Fruit fly (Drosophila melanogaster) whole organism, embryonic: Measurements from ENCODE around the gene Muc14A.

Experiments
- CG10959 ChIP-seq: fragments of 200-800 bp; sonication (Bioruptor generic); IDR thresholded peaks from 2 replicates; pipeline ENCODE4 v1.3.6; 2022; ENCODE audit warnings: missing biosample characterization, missing genetic modification characterization
- CG11085 ChIP-seq: fragments of 200-800 bp; sonication (Bioruptor generic); IDR thresholded peaks from 2 replicates; pipeline ENCODE4 v1.3.6; 2022; ENCODE audit warnings: missing biosample characterization, missing genetic modification characterization
- CG12659 ChIP-seq: fragments of 200-800 bp; sonication (Bioruptor generic); optimal IDR thresholded peaks from 3 replicates; lab custom pipeline; 2017; ENCODE audit warnings: mild to moderate bottlenecking, missing biosample characterization, missing genetic modification reagents, missing genetic modification characterization
- CG1603 ChIP-seq: fragments of 200-800 bp; sonication (Bioruptor generic); optimal IDR thresholded peaks from 2 replicates; lab custom pipeline; 2019; ENCODE audit warnings: missing biosample characterization, mild to moderate bottlenecking, missing genetic modification characterization, moderate library complexity
- CG16863 ChIP-seq: fragments of 200-800 bp; sonication (Bioruptor generic); optimal IDR thresholded peaks from 3 replicates; lab custom pipeline; 2016; ENCODE audit warnings: missing biosample characterization, missing genetic modification characterization
- CG17829 ChIP-seq: fragments of 200-800 bp; optimal IDR thresholded peaks from 2 replicates; lab custom pipeline; 2019; ENCODE audit warnings: missing biosample characterization, mild to moderate bottlenecking, missing genetic modification characterization, moderate library complexity
- CG18619 ChIP-seq: fragments of 200-800 bp; sonication (Bioruptor generic); optimal IDR thresholded peaks from 3 replicates; lab custom pipeline; 2017; ENCODE audit warnings: missing biosample characterization, mild to moderate bottlenecking, missing genetic modification characterization
- CG2120 ChIP-seq: fragments of 200-800 bp; sonication (Bioruptor generic); optimal IDR thresholded peaks from 3 replicates; lab custom pipeline; 2016; ENCODE audit warnings: missing biosample characterization, missing genetic modification characterization
- CG30020 ChIP-seq: fragments of 200-800 bp; optimal IDR thresholded peaks from 2 replicates; lab custom pipeline; 2019; ENCODE audit warnings: missing biosample characterization, mild to moderate bottlenecking, missing genetic modification characterization, moderate library complexity
- CG31388 ChIP-seq: fragments of 200-800 bp; sonication (Bioruptor generic); optimal IDR thresholded peaks from 2 replicates; lab custom pipeline; 2016; ENCODE audit warnings: missing biosample characterization, missing genetic modification characterization
- CG3163 ChIP-seq: fragments of 200-800 bp; sonication (Bioruptor generic); optimal IDR thresholded peaks from 3 replicates; lab custom pipeline; 2016; ENCODE audit warnings: missing biosample characterization, missing genetic modification characterization
- CG32532 ChIP-seq: fragments of 200-800 bp; sonication (Bioruptor generic); IDR thresholded peaks from 2 replicates; pipeline ENCODE4 v1.3.6; 2022; ENCODE audit warnings: missing biosample characterization, missing genetic modification characterization
- CG34422 ChIP-seq: fragments of 200-800 bp; sonication (Bioruptor generic); IDR thresholded peaks from 3 replicates; pipeline ENCODE4 v1.3.6; 2022; ENCODE audit warnings: missing biosample characterization, missing genetic modification characterization
- CG43689 ChIP-seq: fragments of 200-800 bp; sonication (Bioruptor generic); IDR thresholded peaks from 2 replicates; pipeline ENCODE4 v1.3.6; 2022; ENCODE audit warnings: missing biosample characterization, missing genetic modification characterization
- CG6683 ChIP-seq: fragments of 200-800 bp; sonication (Bioruptor generic); optimal IDR thresholded peaks from 2 replicates; lab custom pipeline; 2017; ENCODE audit warnings: missing biosample characterization, mild to moderate bottlenecking, missing genetic modification characterization, missing genetic modification reagents
- CG7556 ChIP-seq: fragments of 200-800 bp; sonication (Bioruptor generic); optimal IDR thresholded peaks from 2 replicates; lab custom pipeline; 2017; ENCODE audit warnings: missing biosample characterization, mild to moderate bottlenecking, missing genetic modification characterization
- CG7839 ChIP-seq: fragments of 200-800 bp; sonication (Bioruptor generic); optimal IDR thresholded peaks from 3 replicates; lab custom pipeline; 2018; ENCODE audit warnings: missing biosample characterization, mild to moderate bottlenecking, missing genetic modification characterization, moderate library complexity
- CG9876 ChIP-seq: fragments of 200-800 bp; sonication (Bioruptor generic); optimal IDR thresholded peaks from 2 replicates; lab custom pipeline; 2016; ENCODE audit warnings: missing biosample characterization, missing genetic modification characterization
- CHES-1-like ChIP-seq: fragments of 200-800 bp; sonication (Bioruptor generic); optimal IDR thresholded peaks from 2 replicates; lab custom pipeline; 2016; ENCODE audit warnings: missing biosample characterization, missing genetic modification characterization
- Camta ChIP-seq: fragments of 200-800 bp; sonication (Bioruptor generic); optimal IDR thresholded peaks from 2 replicates; lab custom pipeline; 2016; ENCODE audit warnings: missing biosample characterization, missing genetic modification characterization
- Drgx ChIP-seq: fragments of 200-800 bp; sonication (Bioruptor generic); IDR thresholded peaks from 2 replicates; pipeline ENCODE4 v1.3.6; 2022; ENCODE audit warnings: missing biosample characterization, missing genetic modification characterization
- H2.0 ChIP-seq: fragments of 200-800 bp; sonication (Bioruptor generic); IDR thresholded peaks from 2 replicates; pipeline ENCODE4 v1.3.6; 2022; ENCODE audit warnings: missing biosample characterization, missing genetic modification characterization
- HLH3B ChIP-seq: fragments of 200-800 bp; sonication (Bioruptor generic); IDR thresholded peaks from 2 replicates; pipeline ENCODE4 v1.3.6; 2022; ENCODE audit warnings: missing biosample characterization, missing genetic modification characterization
- Hand ChIP-seq: fragments of 200-800 bp; sonication (Bioruptor generic); optimal IDR thresholded peaks from 2 replicates; lab custom pipeline; 2017; ENCODE audit warnings: mild to moderate bottlenecking, missing biosample characterization, missing genetic modification reagents, missing genetic modification characterization
- HmgD ChIP-seq: fragments of 200-800 bp; sonication (Bioruptor generic); optimal IDR thresholded peaks from 3 replicates; lab custom pipeline; 2016; ENCODE audit warnings: missing biosample characterization, missing genetic modification characterization
- Kr ChIP-seq: fragments of 200-800 bp; sonication (Bioruptor generic); optimal IDR thresholded peaks from 2 replicates; lab custom pipeline; 2017; ENCODE audit warnings: missing biosample characterization, mild to moderate bottlenecking, missing genetic modification characterization
- Pdp1 ChIP-seq, 2 experiments: fragments of 200-800 bp; sonication (Bioruptor generic); optimal IDR thresholded peaks; 3 replicates each; lab custom pipeline; 2016; ENCODE audit warnings: missing biosample characterization in 2 of 2, missing genetic modification characterization in 2 of 2, mild to moderate bottlenecking in 1 of 2, moderate library complexity in 1 of 2
- Rfx ChIP-seq: fragments of 200-800 bp; sonication (Bioruptor generic); IDR thresholded peaks from 2 replicates; pipeline ENCODE4 v1.3.6; 2022; ENCODE audit warnings: missing biosample characterization, missing genetic modification characterization
- Xbp1 ChIP-seq: fragments of 200-800 bp; sonication (Bioruptor generic); optimal IDR thresholded peaks from 3 replicates; lab custom pipeline; 2016; ENCODE audit warnings: missing biosample characterization, mild to moderate bottlenecking, missing genetic modification characterization
- Xrp1 ChIP-seq: fragments of 200-800 bp; sonication (Bioruptor generic); IDR thresholded peaks from 2 replicates; pipeline ENCODE4 v1.3.6; 2022; ENCODE audit warnings: missing biosample characterization, missing genetic modification characterization
- amos ChIP-seq: fragments of 200-800 bp; sonication (Bioruptor generic); IDR thresholded peaks from 2 replicates; pipeline ENCODE4 v1.3.6; 2022; ENCODE audit warnings: missing biosample characterization, missing genetic modification characterization; ENCODE audit not compliant: partially characterized antibody
- bab2 ChIP-seq: fragments of 200-800 bp; sonication (Bioruptor generic); optimal IDR thresholded peaks from 2 replicates; lab custom pipeline; 2016; ENCODE audit warnings: missing biosample characterization, missing genetic modification characterization
- cg ChIP-seq: fragments of 200-800 bp; sonication (Bioruptor generic); optimal IDR thresholded peaks from 3 replicates; lab custom pipeline; 2019; ENCODE audit warnings: missing biosample characterization, mild to moderate bottlenecking, missing genetic modification characterization, moderate library complexity
- fd96Cb ChIP-seq: fragments of 200-800 bp; sonication (Bioruptor generic); optimal IDR thresholded peaks from 2 replicates; lab custom pipeline; 2018; ENCODE audit warnings: missing biosample characterization, mild to moderate bottlenecking, missing genetic modification characterization, moderate library complexity
- gem ChIP-seq: fragments of 200-800 bp; sonication (Bioruptor generic); optimal IDR thresholded peaks from 2 replicates; lab custom pipeline; 2019; ENCODE audit warnings: missing biosample characterization, mild to moderate bottlenecking, missing genetic modification characterization, moderate library complexity
- kay ChIP-seq: fragments of 200-800 bp; sonication (Bioruptor generic); optimal IDR thresholded peaks from 2 replicates; lab custom pipeline; 2016; ENCODE audit warnings: missing biosample characterization, missing genetic modification characterization
- klu ChIP-seq: fragments of 200-800 bp; sonication (Bioruptor generic); IDR thresholded peaks from 2 replicates; pipeline ENCODE4 v1.3.6; 2022; ENCODE audit warnings: missing biosample characterization, missing genetic modification characterization
- kni ChIP-seq: fragments of 200-800 bp; sonication (Bioruptor generic); optimal IDR thresholded peaks from 3 replicates; lab custom pipeline; 2017; ENCODE audit warnings: mild to moderate bottlenecking, missing biosample characterization, missing genetic modification reagents, missing genetic modification characterization
- lbe ChIP-seq: fragments of 200-800 bp; sonication (Bioruptor generic); optimal IDR thresholded peaks from 2 replicates; lab custom pipeline; 2016; ENCODE audit warnings: missing biosample characterization, mild to moderate bottlenecking, missing genetic modification characterization
- lilli ChIP-seq: fragments of 200-800 bp; sonication (Bioruptor generic); optimal IDR thresholded peaks from 3 replicates; lab custom pipeline; 2016; ENCODE audit warnings: missing biosample characterization, missing genetic modification characterization
- lov ChIP-seq, 2 experiments: fragments of 200-800 bp in 1 of 2; fragments of >200 bp in 1 of 2; sonication (Bioruptor generic) in 1 of 2; IDR thresholded peaks in 1 of 2; optimal IDR thresholded peaks in 1 of 2; 2 replicates in 1 of 2; 3 replicates in 1 of 2; pipeline versions ENCODE4 v1.3.6 to Lab custom; 2017 to 2022; ENCODE audit warnings: missing biosample characterization in 1 of 2, missing genetic modification characterization in 1 of 2
- maf-S ChIP-seq: fragments of 200-800 bp; sonication (Bioruptor generic); optimal IDR thresholded peaks from 2 replicates; lab custom pipeline; 2016; ENCODE audit warnings: missing biosample characterization, missing genetic modification characterization
- mirr ChIP-seq: fragments of 200-800 bp; sonication (Bioruptor generic); optimal IDR thresholded peaks from 3 replicates; lab custom pipeline; 2018; ENCODE audit warnings: missing biosample characterization, mild to moderate bottlenecking, missing genetic modification characterization
- sens-2 ChIP-seq: fragments of 200-800 bp; sonication (Bioruptor generic); IDR thresholded peaks from 2 replicates; pipeline ENCODE4 v1.3.6; 2022; ENCODE audit warnings: missing biosample characterization, missing genetic modification characterization
- sima ChIP-seq: fragments of 200-800 bp; sonication (Bioruptor generic); optimal IDR thresholded peaks from 2 replicates; lab custom pipeline; 2016; ENCODE audit warnings: missing biosample characterization, missing genetic modification characterization
- tin ChIP-seq: fragments of 200-800 bp; sonication (Bioruptor generic); optimal IDR thresholded peaks from 3 replicates; lab custom pipeline; 2016; ENCODE audit warnings: missing biosample characterization, missing genetic modification characterization
- tio ChIP-seq: fragments of 200-800 bp; sonication (Bioruptor generic); optimal IDR thresholded peaks from 2 replicates; lab custom pipeline; 2017; ENCODE audit warnings: missing biosample characterization, missing genetic modification characterization, inconsistent platforms
- zf30C ChIP-seq: fragments of 200-800 bp; sonication (Bioruptor generic); optimal IDR thresholded peaks from 3 replicates; lab custom pipeline; 2018; ENCODE audit warnings: missing biosample characterization, mild to moderate bottlenecking, missing genetic modification characterization

The Muc14A gene

dm6 chrX:16085865-16086592, 77.1 kb downstream of the Muc14A start (continued):
- TF ChIP-seq tio (GFP tag; lab: Kevin White, UChicago) = no peak
- peak; percentile 21 for TF ChIP-seq CG1603
- no peak for TF ChIP-seq sima
- TF ChIP-seq gem (tag; lab: Kevin White, UChicago) = peak; percentile 50
- no peak for TF ChIP-seq Kr (GFP tag; lab: Kevin White, UChicago)
- TF ChIP-seq kni (GFP tag; lab: Kevin White, UChicago) = no peak
- TF ChIP-seq Hand = peak; percentile 23
- TF ChIP-seq CG2120 = peak; percentile 27
- TF ChIP-seq zf30C (GFP tag; lab: Kevin White, UChicago) = peak; percentile 38
- no peak for TF ChIP-seq sens-2 (GFP tag; lab: Robert Waterston, UW)
- TF ChIP-seq HmgD (GFP tag; lab: Kevin White, UChicago) = no peak
- TF ChIP-seq CG17829 (tag; lab: Kevin White, UChicago) = peak; percentile 34
- TF ChIP-seq CG12659 = peak; percentile 35
- TF ChIP-seq lilli (GFP tag; lab: Kevin White, UChicago) = peak; percentile 11
- TF ChIP-seq CG16863 (GFP tag; lab: Kevin White, UChicago) = peak; percentile 10
- no peak for TF ChIP-seq CG43689 (GFP tag; lab: Robert Waterston, UW)
- TF ChIP-seq klu (GFP tag; lab: Robert Waterston, UW) = no peak
- TF ChIP-seq CG10959 = no peak
- TF ChIP-seq CG3163 (GFP tag; lab: Kevin White, UChicago) = peak; percentile 29
- no peak for TF ChIP-seq Rfx (GFP tag; lab: Robert Waterston, UW)
- no peak for TF ChIP-seq kay (GFP tag; lab: Kevin White, UChicago)
- no peak for TF ChIP-seq cg (GFP tag; lab: Kevin White, UChicago)
- TF ChIP-seq Xbp1 = peak; percentile 24
- TF ChIP-seq lov (optimal IDR thresholded peaks at IDR 0.05; lab: Kevin White, UChicago) = no peak
- no peak for TF ChIP-seq lov (GFP tag; IDR thresholded peaks at IDR 0.05; lab: Robert Waterston, UW)
- no peak for TF ChIP-seq CG31388
- peak; percentile 13 for TF ChIP-seq Camta
- TF ChIP-seq mirr (GFP tag; lab: Kevin White, UChicago) = no peak
- 0 out of 2 replicates have a peak, but pooled peaks have one; percentile 22 for TF ChIP-seq H2.0 (GFP tag; lab: Robert Waterston, UW)
- TF ChIP-seq bab2 (GFP tag; lab: Kevin White, UChicago) = no peak
- no peak for TF ChIP-seq Drgx (GFP tag; lab: Robert Waterston, UW)
- TF ChIP-seq HLH3B (GFP tag; lab: Robert Waterston, UW) = peak; percentile 38; the same call in 1 of the 2 replicates
- peak; percentile 31 for TF ChIP-seq CG18619 (GFP tag; lab: Kevin White, UChicago)
- TF ChIP-seq CG6683 = peak; percentile 7
- no peak for TF ChIP-seq CG34422 (GFP tag; lab: Robert Waterston, UW)
- no peak for TF ChIP-seq CG9876 (GFP tag; lab: Kevin White, UChicago)
- no peak for TF ChIP-seq maf-S
- peak; percentile 28; the same call in 1 of the 2 replicates for TF ChIP-seq Xrp1 (GFP tag; lab: Robert Waterston, UW)
- peak; percentile 10 for TF ChIP-seq fd96Cb (tag; lab: Kevin White, UChicago)
- TF ChIP-seq amos (GFP tag; lab: Robert Waterston, UW) = no peak
- peak; percentile 62 for TF ChIP-seq CG7556
- TF ChIP-seq tin (GFP tag; lab: Kevin White, UChicago) = no peak
- TF ChIP-seq Pdp1 (GFP tag; optimal IDR thresholded peaks at IDR 0.05; lab: Kevin White, UChicago) = peak in 1 of 2 experiments; percentile 4
- no peak for TF ChIP-seq CHES-1-like (GFP tag; lab: Kevin White, UChicago)
- TF ChIP-seq lbe (GFP tag; lab: Kevin White, UChicago) = no peak
- TF ChIP-seq CG30020 (tag; lab: Kevin White, UChicago) = no peak
- peak; percentile 8 for TF ChIP-seq CG7839 (tag; lab: Kevin White, UChicago)
- no peak for TF ChIP-seq CG11085
- TF ChIP-seq CG32532 (GFP tag; lab: Robert Waterston, UW) = peak; percentile 50; the same call in 1 of the 2 replicates
